Fruit fly (Drosophila melanogaster): Measurements from ENCODE around the gene CG17633.

- TF ChIP-seq pan (optimal IDR thresholded peaks at IDR 0.05), result no peak
- no peak for TF ChIP-seq usp (GFP tag; optimal IDR thresholded peaks at IDR 0.05)
- TF ChIP-seq CG8478 (optimal IDR thresholded peaks at IDR 0.05), result no peak
- peak in 1 of 2 experiments; percentile 14 for TF ChIP-seq EcR (GFP tag; optimal IDR thresholded peaks at IDR 0.05)
- no peak for TF ChIP-seq psq (optimal IDR thresholded peaks at IDR 0.05)
- no peak for TF ChIP-seq Dll (optimal IDR thresholded peaks at IDR 0.05)
These were observed 17.1 kb downstream of the CG17633 start for dm6 chr2L:9785917-9786432.
